Fruit fly (Drosophila melanogaster): ENCODE measurements around the gene knrl.

knrl gene

dm6 chr3L:20663967-20664366 lies 43.5 kb upstream of the knrl start (continued):
- TF ChIP-seq odd (GFP tag; optimal IDR thresholded peaks at IDR 0.05) = peak; percentile 24
- TF ChIP-seq shn (GFP tag; optimal IDR thresholded peaks at IDR 0.05) = no peak
- TF ChIP-seq pita (GFP tag; optimal IDR thresholded peaks at IDR 0.05) = no peak
- TF ChIP-seq fd96Cb (tag; optimal IDR thresholded peaks at IDR 0.05) = no peak
- TF ChIP-seq CG8281 (tag; optimal IDR thresholded peaks at IDR 0.05) = no peak
- TF ChIP-seq CG9817 (tag; optimal IDR thresholded peaks at IDR 0.05) = no peak
- no peak for TF ChIP-seq D19A (tag; optimal IDR thresholded peaks at IDR 0.05)
- no peak for TF ChIP-seq her (GFP tag; optimal IDR thresholded peaks at IDR 0.05)
- TF ChIP-seq CG6813 (GFP tag; optimal IDR thresholded peaks at IDR 0.05) = peak; percentile 25
- no peak for TF ChIP-seq CG3281 (GFP tag; optimal IDR thresholded peaks at IDR 0.05)
- peak; percentile 25 for TF ChIP-seq lab (GFP tag; optimal IDR thresholded peaks at IDR 0.05)
- no peak for TF ChIP-seq Deaf1 (tag; optimal IDR thresholded peaks at IDR 0.05)
- no peak for TF ChIP-seq CG14860 (GFP tag; IDR thresholded peaks at IDR 0.05; ENCODE audit: partially characterized antibody)
- 0 out of 2 replicates have a peak, but pooled peaks have one; percentile 34 for TF ChIP-seq CG9932 (GFP tag; IDR thresholded peaks at IDR 0.05)
- TF ChIP-seq lbe (GFP tag; optimal IDR thresholded peaks at IDR 0.05) = no peak
- TF ChIP-seq Eip74EF (GFP tag; optimal IDR thresholded peaks at IDR 0.05) = no peak
- TF ChIP-seq CG11456 (GFP tag; IDR thresholded peaks at IDR 0.05) = 0 out of 3 replicates have a peak, but pooled peaks have one; percentile 39
- no peak for TF ChIP-seq fd102C (GFP tag; optimal IDR thresholded peaks at IDR 0.05)
- no peak for TF ChIP-seq Hmr (GFP tag; optimal IDR thresholded peaks at IDR 0.05)
- no peak for TF ChIP-seq slp2 (GFP tag; optimal IDR thresholded peaks at IDR 0.05)
- TF ChIP-seq Hr3 (GFP tag; optimal IDR thresholded peaks at IDR 0.05) = no peak
- TF ChIP-seq amos (GFP tag; IDR thresholded peaks at IDR 0.05; ENCODE audit: partially characterized antibody) = no peak
- no peak for TF ChIP-seq Doc3 (GFP tag; IDR thresholded peaks at IDR 0.05; ENCODE audit: partially characterized antibody)
- TF ChIP-seq lmd (GFP tag; IDR thresholded peaks at IDR 0.05) = no peak
- TF ChIP-seq CG17802 (tag; optimal IDR thresholded peaks at IDR 0.05) = no peak
- no peak for TF ChIP-seq dpn (GFP tag; optimal IDR thresholded peaks at IDR 0.05)
- TF ChIP-seq CG18619 (GFP tag; optimal IDR thresholded peaks at IDR 0.05) = no peak
- TF ChIP-seq Abd-B (GFP tag; optimal IDR thresholded peaks at IDR 0.05) = no peak
- TF ChIP-seq CG1233 (GFP tag; optimal IDR thresholded peaks at IDR 0.05) = peak; percentile 53
- TF ChIP-seq ken (GFP tag; IDR thresholded peaks at IDR 0.05) = 0 out of 3 replicates have a peak, but pooled peaks have one; percentile 13
- no peak for TF ChIP-seq grn (GFP tag; optimal IDR thresholded peaks at IDR 0.05)
- no peak for TF ChIP-seq Dek (tag; optimal IDR thresholded peaks at IDR 0.05)
- no peak for TF ChIP-seq CG1792 (GFP tag; optimal IDR thresholded peaks at IDR 0.05)
- TF ChIP-seq CG8388 (GFP tag; optimal IDR thresholded peaks at IDR 0.05) = peak; percentile 62
- no peak for TF ChIP-seq dati (GFP tag; IDR thresholded peaks at IDR 0.05)
- TF ChIP-seq yki (optimal IDR thresholded peaks at IDR 0.05) = no peak
- no peak for TF ChIP-seq Taf1 (GFP tag; IDR thresholded peaks at IDR 0.05)
- TF ChIP-seq jing (GFP tag; optimal IDR thresholded peaks at IDR 0.05) = no peak
- TF ChIP-seq HHEX (GFP tag; optimal IDR thresholded peaks at IDR 0.05) = peak; percentile 23
- peak; percentile 18 for TF ChIP-seq caup (GFP tag; optimal IDR thresholded peaks at IDR 0.05; ENCODE audit: severe bottlenecking)
- no peak for TF ChIP-seq psq (GFP tag; optimal IDR thresholded peaks at IDR 0.05)
- TF ChIP-seq CG14965 (GFP tag; optimal IDR thresholded peaks at IDR 0.05; ENCODE audit: borderline replicate concordance) = no peak
- no peak for TF ChIP-seq CG2116 (GFP tag; optimal IDR thresholded peaks at IDR 0.05)
- TF ChIP-seq pros (GFP tag; optimal IDR thresholded peaks at IDR 0.05) = no peak
- TF ChIP-seq CG9215 (GFP tag; IDR thresholded peaks at IDR 0.05) = no peak
- TF ChIP-seq prd (optimal IDR thresholded peaks at IDR 0.05) = no peak
- no peak for TF ChIP-seq prd (GFP tag; IDR thresholded peaks at IDR 0.05)
- TF ChIP-seq stwl (tag; optimal IDR thresholded peaks at IDR 0.05) = no peak
- TF ChIP-seq BEAF-32 (GFP tag; optimal IDR thresholded peaks at IDR 0.05) = no peak
- TF ChIP-seq CG2712 (tag; optimal IDR thresholded peaks at IDR 0.05) = no peak

Measured in whole organism, embryonic.